Worm (Caenorhabditis elegans): ENCODE measurements around the gene trx-5.

ce11 chrV:1538842-1539241 is 4.6 kb upstream of the trx-5 start:
- TF ChIP-seq zip-8 (tag; optimal IDR thresholded peaks at IDR 0.05) (no peak), snpc-4 (tag; optimal IDR thresholded peaks at IDR 0.05) (no peak), nhr-12 (tag; optimal IDR thresholded peaks at IDR 0.05) (no peak), pha-4 (tag; optimal IDR thresholded peaks at IDR 0.05) (no peak), drap-1 (GFP tag; optimal IDR thresholded peaks at IDR 0.05) (no peak), elt-1 (tag; optimal IDR thresholded peaks at IDR 0.05; ENCODE audit: borderline replicate concordance, insufficient read depth) (no peak), nhr-2 (tag; optimal IDR thresholded peaks at IDR 0.05) (no peak), nhr-76 (tag; optimal IDR thresholded peaks at IDR 0.05) (no peak)

All from whole organism, mixed stage, embryonic.